Fruit fly (Drosophila melanogaster): Measurements from ENCODE around the gene CG14086.

CG14086 gene

DNA sequence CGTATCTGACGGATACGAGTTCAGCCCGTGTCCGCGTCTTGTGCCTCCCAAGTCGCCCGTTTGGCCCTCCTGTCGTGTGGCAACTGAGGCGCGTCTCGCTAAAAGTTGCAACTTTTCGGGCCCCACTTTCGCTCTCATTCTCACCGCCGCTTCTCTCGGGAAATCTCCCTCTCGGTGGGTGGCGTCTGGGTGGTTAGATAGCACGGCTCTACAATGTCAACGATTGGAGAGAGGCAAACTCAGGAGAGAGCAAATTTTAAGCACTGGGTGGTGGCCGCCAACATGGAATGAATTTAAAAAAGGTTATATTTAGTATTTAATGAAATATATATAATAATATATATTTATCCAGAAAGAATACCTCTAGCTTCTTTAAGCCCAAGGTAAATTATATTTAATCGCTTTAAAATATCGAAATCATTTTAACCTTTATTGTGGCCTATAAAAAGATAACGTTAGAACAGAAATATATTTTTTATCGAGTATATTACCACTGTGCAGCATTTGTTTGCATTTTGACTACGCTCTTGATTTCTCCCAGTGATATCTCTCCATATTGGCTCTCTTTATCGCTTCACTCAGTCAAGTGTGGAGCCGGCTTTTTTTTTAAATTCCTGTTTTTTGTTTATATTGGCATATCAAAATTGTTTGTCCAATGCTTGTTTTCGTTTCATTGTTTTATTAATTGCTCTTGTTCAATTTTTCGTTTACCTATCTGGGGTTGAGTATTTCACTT, 17.0 kb downstream of the CG14086 start, which contains the start of gene Gbs-76A (continued):
- TF ChIP-seq CG15601 (tag; optimal IDR thresholded peaks at IDR 0.05) (peak; percentile 82), ash1 (GFP tag; optimal IDR thresholded peaks at IDR 0.05) (no peak), salm (tag; optimal IDR thresholded peaks at IDR 0.05) (peak; percentile 81), CG12104 (GFP tag; optimal IDR thresholded peaks at IDR 0.05) (peak; percentile 34), CG17912 (GFP tag; optimal IDR thresholded peaks at IDR 0.05) (no peak), CG15479 (GFP tag; optimal IDR thresholded peaks at IDR 0.05) (no peak), CG12659 (GFP tag; optimal IDR thresholded peaks at IDR 0.05) (peak; percentile 87), Nf-YB (GFP tag; optimal IDR thresholded peaks at IDR 0.05) (peak; percentile 75), CG9609 (GFP tag; optimal IDR thresholded peaks at IDR 0.05) (no peak), abd-A (tag; optimal IDR thresholded peaks at IDR 0.05) (peak; percentile 71), fd96Cb (tag; optimal IDR thresholded peaks at IDR 0.05) (peak; percentile 76), fd102C (GFP tag; optimal IDR thresholded peaks at IDR 0.05) (no peak), CG11696 (GFP tag; IDR thresholded peaks at IDR 0.05) (no peak), ken (GFP tag; IDR thresholded peaks at IDR 0.05) (0 out of 3 replicates have a peak, but pooled peaks have one; percentile 42), Dip3 (GFP tag; optimal IDR thresholded peaks at IDR 0.05) (no peak), Gug (GFP tag; IDR thresholded peaks at IDR 0.05) (no peak), Deaf1 (tag; optimal IDR thresholded peaks at IDR 0.05) (peak; percentile 58), CG2129 (GFP tag; IDR thresholded peaks at IDR 0.05; ENCODE audit: partially characterized antibody) (no peak), CG11723 (GFP tag; optimal IDR thresholded peaks at IDR 0.05) (peak; percentile 53), sr (GFP tag; IDR thresholded peaks at IDR 0.05) (no peak), NK7.1 (GFP tag; optimal IDR thresholded peaks at IDR 0.05) (no peak), NC2α (GFP tag; optimal IDR thresholded peaks at IDR 0.05) (no peak), fd64A (GFP tag; optimal IDR thresholded peaks at IDR 0.05) (no peak), CG11560 (tag; IDR thresholded peaks at IDR 0.05) (no peak), seq (GFP tag; IDR thresholded peaks at IDR 0.05) (peak; percentile 76), row (GFP tag; IDR thresholded peaks at IDR 0.05) (peak; percentile 96), CG3065 (GFP tag; optimal IDR thresholded peaks at IDR 0.05) (no peak), z (GFP tag; IDR thresholded peaks at IDR 0.05) (no peak), CTCF (GFP tag; optimal IDR thresholded peaks at IDR 0.05) (peak; percentile 19), onecut (GFP tag; IDR thresholded peaks at IDR 0.05) (peak; percentile 63; the same call in 1 of the 2 replicates), CG13296 (GFP tag; optimal IDR thresholded peaks at IDR 0.05) (peak; percentile 95), Nf-YA (GFP tag; IDR thresholded peaks at IDR 0.05) (peak; percentile 55; the same call in 1 of the 2 replicates), CG6854 (GFP tag; optimal IDR thresholded peaks at IDR 0.05) (peak; percentile 78), Blimp-1 (GFP tag; optimal IDR thresholded peaks at IDR 0.05) (peak; percentile 73), HmgZ (tag; optimal IDR thresholded peaks at IDR 0.05) (peak; percentile 47), ERR (GFP tag; optimal IDR thresholded peaks at IDR 0.05) (no peak), CG3407 (GFP tag; optimal IDR thresholded peaks at IDR 0.05) (peak; percentile 56), gsb-n (tag; optimal IDR thresholded peaks at IDR 0.05) (peak; percentile 71), CG31441 (GFP tag; IDR thresholded peaks at IDR 0.05) (peak; percentile 93), jigr1 (GFP tag; IDR thresholded peaks at IDR 0.05) (no peak; the same call in 2 of the 3 replicates), ssp (GFP tag; IDR thresholded peaks at IDR 0.05) (peak; percentile 56), ATbp (GFP tag; optimal IDR thresholded peaks at IDR 0.05) (peak; percentile 83), Xbp1 (GFP tag; optimal IDR thresholded peaks at IDR 0.05) (peak; percentile 58), CG31388 (GFP tag; optimal IDR thresholded peaks at IDR 0.05) (no peak), CG33557 (GFP tag; optimal IDR thresholded peaks at IDR 0.05) (peak; percentile 60), Antp (GFP tag; optimal IDR thresholded peaks at IDR 0.05) (no peak), CG4404 (GFP tag; IDR thresholded peaks at IDR 0.05) (peak; percentile 53), ato (GFP tag; IDR thresholded peaks at IDR 0.05; ENCODE audit: partially characterized antibody) (no peak), MBD-R2 (GFP tag; IDR thresholded peaks at IDR 0.05) (peak; percentile 39), mam (GFP tag; optimal IDR thresholded peaks at IDR 0.05) (peak; percentile 3)

Data from whole organism, embryonic.